Comparison of ENCODE assay signal across 3 fruit fly cellular contexts in the genomic region with DNA sequence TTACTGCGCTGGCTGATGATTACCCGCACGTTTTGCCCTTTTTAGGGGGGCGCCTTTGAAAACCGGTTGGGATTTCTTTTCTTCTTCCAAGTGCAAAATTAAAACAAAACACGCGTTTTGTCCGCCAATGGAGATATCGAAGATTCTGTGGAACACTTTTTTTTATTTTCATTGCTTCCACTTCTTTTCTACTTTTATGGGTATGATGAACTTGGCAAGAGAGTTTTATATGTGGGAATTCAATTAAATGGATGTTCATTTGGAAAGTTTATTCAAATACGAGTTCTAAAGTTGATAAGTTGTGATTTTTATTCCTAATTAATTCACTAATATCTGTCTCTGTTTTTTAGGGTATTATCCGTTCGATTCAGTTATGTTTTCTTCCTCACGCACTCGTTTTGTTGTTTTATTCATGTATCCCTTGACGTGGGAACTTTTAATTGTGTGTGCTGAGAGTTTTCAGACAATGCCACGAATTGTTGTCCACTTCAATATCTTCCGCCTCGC.
TF ChIP-seq lines count a peak whose summit lies in the region.

No protein-coding gene starts in this region.

TF ChIP-seq in whole organism, embryonic, 481 proteins besides CTCF, POLR2A, EP300 and RAD21 (continued from another document and continues in another):
- peak; percentile 39 for TF ChIP-seq Spps (tag; optimal IDR thresholded peaks at IDR 0.05; lab: Kevin White, UChicago)
- TF ChIP-seq pum (GFP tag; optimal IDR thresholded peaks at IDR 0.05; lab: Kevin White, UChicago): peak; percentile 35
- TF ChIP-seq chif (GFP tag; optimal IDR thresholded peaks at IDR 0.05; lab: Kevin White, UChicago): peak in 1 of 2 experiments; percentile 14
- TF ChIP-seq CG14441 (GFP tag; IDR thresholded peaks at IDR 0.05; lab: Robert Waterston, UW): peak; percentile 42; the same call in 1 of the 2 replicates
- no peak for TF ChIP-seq cwo (GFP tag; optimal IDR thresholded peaks at IDR 0.05; lab: Kevin White, UChicago)
- peak; percentile 72 for TF ChIP-seq Ptx1 (GFP tag; IDR thresholded peaks at IDR 0.05; lab: Robert Waterston, UW)
- peak; percentile 4 for TF ChIP-seq Med (GFP tag; lab: Kevin White, UChicago)
- peak; percentile 40 for TF ChIP-seq CG7839 (tag; optimal IDR thresholded peaks at IDR 0.05; lab: Kevin White, UChicago)
- TF ChIP-seq ap (GFP tag; IDR thresholded peaks at IDR 0.05; lab: Robert Waterston, UW): 0 out of 2 replicates have a peak, but pooled peaks have one; percentile 16
- no peak for TF ChIP-seq bigmax (GFP tag; optimal IDR thresholded peaks at IDR 0.05; lab: Kevin White, UChicago)
- TF ChIP-seq gsb-n (tag; optimal IDR thresholded peaks at IDR 0.05; lab: Kevin White, UChicago): no peak
- TF ChIP-seq lbe (GFP tag; optimal IDR thresholded peaks at IDR 0.05; lab: Kevin White, UChicago): peak; percentile 77
- peak; percentile 40; the same call in 2 of the 3 replicates for TF ChIP-seq CG14050 (GFP tag; IDR thresholded peaks at IDR 0.05; lab: Robert Waterston, UW)
- no peak for TF ChIP-seq gcm2 (GFP tag; optimal IDR thresholded peaks at IDR 0.05; lab: Kevin White, UChicago)
- peak; percentile 83 for TF ChIP-seq corto (GFP tag; optimal IDR thresholded peaks at IDR 0.05; lab: Kevin White, UChicago)
- no peak for TF ChIP-seq Jarid2 (GFP tag; optimal IDR thresholded peaks at IDR 0.05; lab: Kevin White, UChicago)
- peak; percentile 69 for TF ChIP-seq Drgx (GFP tag; IDR thresholded peaks at IDR 0.05; lab: Robert Waterston, UW)
- TF ChIP-seq Aef1 (GFP tag; IDR thresholded peaks at IDR 0.05; lab: Robert Waterston, UW): peak; percentile 13; the same call in 1 of the 3 replicates
- TF ChIP-seq wor (GFP tag; IDR thresholded peaks at IDR 0.05; lab: Robert Waterston, UW): peak; percentile 53
- no peak for TF ChIP-seq cad (GFP tag; optimal IDR thresholded peaks at IDR 0.05; lab: Kevin White, UChicago)
- peak; percentile 66; the same call in 2 of the 3 replicates for TF ChIP-seq dysf (GFP tag; IDR thresholded peaks at IDR 0.05; lab: Robert Waterston, UW)
- TF ChIP-seq trem (tag; optimal IDR thresholded peaks at IDR 0.05; lab: Kevin White, UChicago): peak; percentile 26
- no peak for TF ChIP-seq ato (GFP tag; IDR thresholded peaks at IDR 0.05; lab: Robert Waterston, UW; ENCODE audit: partially characterized antibody)
- peak; percentile 9 for TF ChIP-seq tio (GFP tag; optimal IDR thresholded peaks at IDR 0.05; lab: Kevin White, UChicago)
- peak; percentile 8 for TF ChIP-seq Abd-B (GFP tag; optimal IDR thresholded peaks at IDR 0.05; lab: Kevin White, UChicago)
- TF ChIP-seq CG6689 (GFP tag; IDR thresholded peaks at IDR 0.05; lab: Robert Waterston, UW): peak; percentile 61
- peak; percentile 53 for TF ChIP-seq CG2712 (tag; optimal IDR thresholded peaks at IDR 0.05; lab: Kevin White, UChicago)
- TF ChIP-seq Taf1 (GFP tag; IDR thresholded peaks at IDR 0.05; lab: Robert Waterston, UW): no peak
- no peak for TF ChIP-seq CG15011 (GFP tag; optimal IDR thresholded peaks at IDR 0.05; lab: Kevin White, UChicago)
- TF ChIP-seq B-H1 (GFP tag; IDR thresholded peaks at IDR 0.05; lab: Robert Waterston, UW): peak; percentile 27; the same call in 2 of the 3 replicates
- TF ChIP-seq D19A (tag; optimal IDR thresholded peaks at IDR 0.05; lab: Kevin White, UChicago): peak; percentile 61
- TF ChIP-seq CG11504 (tag; optimal IDR thresholded peaks at IDR 0.05; lab: Kevin White, UChicago): peak; percentile 71
- TF ChIP-seq eve (GFP tag; optimal IDR thresholded peaks at IDR 0.05; lab: Kevin White, UChicago): no peak
- no peak for TF ChIP-seq E2f2 (GFP tag; IDR thresholded peaks at IDR 0.05; lab: Robert Waterston, UW)
- TF ChIP-seq hkb (optimal IDR thresholded peaks at IDR 0.05; lab: Kevin White, UChicago): no peak
- peak; percentile 68 for TF ChIP-seq hkb (GFP tag; IDR thresholded peaks at IDR 0.05; lab: Robert Waterston, UW)
- peak; percentile 6 for TF ChIP-seq unpg (GFP tag; optimal IDR thresholded peaks at IDR 0.05; lab: Kevin White, UChicago)
- peak; percentile 14 for TF ChIP-seq lab (GFP tag; optimal IDR thresholded peaks at IDR 0.05; lab: Kevin White, UChicago)
- peak; percentile 45; the same call in 1 of the 2 replicates for TF ChIP-seq Awh (GFP tag; IDR thresholded peaks at IDR 0.05; lab: Robert Waterston, UW)
- no peak for TF ChIP-seq CG12071 (GFP tag; optimal IDR thresholded peaks at IDR 0.05; lab: Kevin White, UChicago)
- no peak for TF ChIP-seq Dref (GFP tag; IDR thresholded peaks at IDR 0.05; lab: Robert Waterston, UW)

TF ChIP-seq in whole organism, prepupa, 60 proteins besides CTCF, POLR2A, EP300 and RAD21 (continued from another document):
- TF ChIP-seq Hr4 (GFP tag; optimal IDR thresholded peaks at IDR 0.05; lab: Kevin White, UChicago) (peak; percentile 31), CG3032 (tag; optimal IDR thresholded peaks at IDR 0.05; lab: Kevin White, UChicago) (peak; percentile 89), CG4318 (GFP tag; optimal IDR thresholded peaks at IDR 0.05; lab: Kevin White, UChicago) (no peak), dsx (GFP tag; optimal IDR thresholded peaks at IDR 0.05; lab: Kevin White, UChicago; ENCODE audit: poor library complexity, severe bottlenecking) (peak; percentile 84), CG16779 (tag; optimal IDR thresholded peaks at IDR 0.05; lab: Kevin White, UChicago) (peak; percentile 55), eg (GFP tag; IDR thresholded peaks at IDR 0.05; lab: Robert Waterston, UW) (peak; percentile 22; the same call in 1 of the 3 replicates), salr (GFP tag; optimal IDR thresholded peaks at IDR 0.05; lab: Kevin White, UChicago) (peak; percentile 57 to 76), CG6276 (GFP tag; optimal IDR thresholded peaks at IDR 0.05; lab: Kevin White, UChicago) (no peak), Sox14 (GFP tag; optimal IDR thresholded peaks at IDR 0.05; lab: Kevin White, UChicago) (peak; percentile 86), CG15336 (GFP tag; IDR thresholded peaks at IDR 0.05; lab: Robert Waterston, UW) (peak; percentile 68), Hr39 (GFP tag; optimal IDR thresholded peaks at IDR 0.05; lab: Kevin White, UChicago) (peak; percentile 93), lz (GFP tag; optimal IDR thresholded peaks at IDR 0.05; lab: Kevin White, UChicago) (peak; percentile 90), CG6854 (GFP tag; optimal IDR thresholded peaks at IDR 0.05; lab: Kevin White, UChicago) (peak; percentile 86), Met (GFP tag; optimal IDR thresholded peaks at IDR 0.05; lab: Kevin White, UChicago) (peak; percentile 94), CG11902 (GFP tag; optimal IDR thresholded peaks at IDR 0.05; lab: Kevin White, UChicago) (peak; percentile 90), Gug (GFP tag; IDR thresholded peaks at IDR 0.05; lab: Robert Waterston, UW) (peak; percentile 43; the same call in 1 of the 2 replicates), CG11762 (GFP tag; optimal IDR thresholded peaks at IDR 0.05; lab: Kevin White, UChicago; ENCODE audit: insufficient read depth) (peak; percentile 90), Blimp-1 (GFP tag; optimal IDR thresholded peaks at IDR 0.05; lab: Kevin White, UChicago) (peak; percentile 83), esn (GFP tag; optimal IDR thresholded peaks at IDR 0.05; lab: Kevin White, UChicago) (peak; percentile 94), CG10631 (GFP tag; optimal IDR thresholded peaks at IDR 0.05; lab: Kevin White, UChicago) (peak; percentile 83), Hr38 (GFP tag; optimal IDR thresholded peaks at IDR 0.05; lab: Kevin White, UChicago) (no peak), CG31627 (GFP tag; optimal IDR thresholded peaks at IDR 0.05; lab: Kevin White, UChicago) (peak; percentile 91), CG6808 (GFP tag; optimal IDR thresholded peaks at IDR 0.05; lab: Kevin White, UChicago) (peak; percentile 91), acj6 (GFP tag; optimal IDR thresholded peaks at IDR 0.05; lab: Kevin White, UChicago) (peak; percentile 88), CG6163 (GFP tag; IDR thresholded peaks at IDR 0.05; lab: Robert Waterston, UW) (peak; percentile 94), Sox15 (GFP tag; optimal IDR thresholded peaks at IDR 0.05; lab: Kevin White, UChicago) (peak; percentile 81), CG6792 (GFP tag; optimal IDR thresholded peaks at IDR 0.05; lab: Kevin White, UChicago) (peak; percentile 89), Ets21C (GFP tag; optimal IDR thresholded peaks at IDR 0.05; lab: Kevin White, UChicago) (peak; percentile 85), CG1621 (tag; optimal IDR thresholded peaks at IDR 0.05; lab: Kevin White, UChicago) (peak; percentile 82), Eip75B (GFP tag; optimal IDR thresholded peaks at IDR 0.05; lab: Kevin White, UChicago) (peak; percentile 94), spab (GFP tag; optimal IDR thresholded peaks at IDR 0.05; lab: Kevin White, UChicago) (peak; percentile 94), CG8119 (GFP tag; IDR thresholded peaks at IDR 0.05; lab: Robert Waterston, UW) (peak; percentile 67), CG9139 (GFP tag; optimal IDR thresholded peaks at IDR 0.05; lab: Kevin White, UChicago) (peak; percentile 85), Ets96B (tag; optimal IDR thresholded peaks at IDR 0.05; lab: Kevin White, UChicago) (peak; percentile 97), Eip78C (GFP tag; lab: Kevin White, UChicago) (peak; percentile 98), CG3919 (GFP tag; optimal IDR thresholded peaks at IDR 0.05; lab: Kevin White, UChicago) (peak; percentile 95), net (GFP tag; optimal IDR thresholded peaks at IDR 0.05; lab: Kevin White, UChicago) (peak; percentile 80), ss (GFP tag; optimal IDR thresholded peaks at IDR 0.05; lab: Kevin White, UChicago) (peak; percentile 88 to 94), vri (GFP tag; optimal IDR thresholded peaks at IDR 0.05; lab: Kevin White, UChicago) (peak; percentile 87)

TF ChIP-seq in whole organism, wandering third instar larva, 38 proteins besides CTCF, POLR2A, EP300 and RAD21 (continued from another document):
- TF ChIP-seq dl (GFP tag; optimal IDR thresholded peaks at IDR 0.05; lab: Kevin White, UChicago; ENCODE audit: insufficient read depth in 1 of 2, partially characterized antibody in 2 of 2): no peak
- peak; percentile 86 for TF ChIP-seq br (GFP tag; optimal IDR thresholded peaks at IDR 0.05; lab: Kevin White, UChicago)
- TF ChIP-seq dsf (GFP tag; optimal IDR thresholded peaks at IDR 0.05; lab: Kevin White, UChicago; ENCODE audit: borderline replicate concordance): peak; percentile 17
- TF ChIP-seq Myc (optimal IDR thresholded peaks at IDR 0.05; lab: Kevin White, UChicago): no peak
- no peak for TF ChIP-seq GATAd (GFP tag; optimal IDR thresholded peaks at IDR 0.05; lab: Kevin White, UChicago)
- no peak for TF ChIP-seq usp (GFP tag; optimal IDR thresholded peaks at IDR 0.05; lab: Kevin White, UChicago)
- TF ChIP-seq foxo (GFP tag; optimal IDR thresholded peaks at IDR 0.05; lab: Kevin White, UChicago): peak; percentile 59 to 94
- TF ChIP-seq h (GFP tag; optimal IDR thresholded peaks at IDR 0.05; lab: Kevin White, UChicago): peak; percentile 96
- peak; percentile 96 for TF ChIP-seq fru (GFP tag; optimal IDR thresholded peaks at IDR 0.05; lab: Kevin White, UChicago)
- TF ChIP-seq CG9705 (GFP tag; optimal IDR thresholded peaks at IDR 0.05; lab: Kevin White, UChicago): peak; percentile 59
- TF ChIP-seq Hr83 (GFP tag; optimal IDR thresholded peaks at IDR 0.05; lab: Kevin White, UChicago; ENCODE audit: poor library complexity, severe bottlenecking): no peak
- TF ChIP-seq HLH106 (tag; optimal IDR thresholded peaks at IDR 0.05; lab: Kevin White, UChicago): peak; percentile 85
TF ChIP-seq in whole organism, wandering third instar larva: peak in this region for 24.
